Fruit fly (Drosophila melanogaster) whole organism, prepupa: ENCODE data around the gene Tim8.
A peak's percentile ranks its signal among the peaks of the same experiment; 100 is the strongest.

Experiments
- CG11294 ChIP-seq: fragments of 200-800 bp; sonication (Bioruptor generic); IDR thresholded peaks from 2 replicates; pipeline ENCODE4 v1.3.6; 2022; ENCODE audit warnings: missing biosample characterization, missing genetic modification characterization
- CG11762 ChIP-seq: fragments of 200-800 bp; sonication (Bioruptor generic); optimal IDR thresholded peaks from 3 replicates; lab custom pipeline; 2016; ENCODE audit warnings: missing biosample characterization, missing genetic modification characterization; ENCODE audit not compliant: insufficient read depth
- CG11902 ChIP-seq: fragments of 200-800 bp; sonication (Bioruptor generic); optimal IDR thresholded peaks from 3 replicates; lab custom pipeline; 2016; ENCODE audit warnings: missing biosample characterization, missing genetic modification characterization
- CG15336 ChIP-seq: fragments of 200-800 bp; sonication (Bioruptor generic); IDR thresholded peaks from 2 replicates; pipeline ENCODE4 v1.3.6; 2022; ENCODE audit warnings: missing biosample characterization, missing genetic modification characterization
- CG1621 ChIP-seq: fragments of 200-800 bp; sonication (Bioruptor generic); optimal IDR thresholded peaks from 3 replicates; lab custom pipeline; 2018; ENCODE audit warnings: missing biosample characterization, mild to moderate bottlenecking, missing genetic modification characterization
- CG16779 ChIP-seq: fragments of 200-800 bp; sonication (Bioruptor generic); optimal IDR thresholded peaks from 3 replicates; lab custom pipeline; 2017; ENCODE audit warnings: missing biosample characterization, mild to moderate bottlenecking, missing genetic modification characterization
- CG3032 ChIP-seq: fragments of 200-800 bp; optimal IDR thresholded peaks from 2 replicates; lab custom pipeline; 2019; ENCODE audit warnings: missing biosample characterization, mild to moderate bottlenecking, missing genetic modification characterization, moderate library complexity
- CG31627 ChIP-seq: fragments of 200-800 bp; sonication (Bioruptor generic); optimal IDR thresholded peaks from 3 replicates; lab custom pipeline; 2016; ENCODE audit warnings: missing biosample characterization, missing genetic modification characterization
- CG32006 ChIP-seq: fragments of 200-800 bp; sonication (Bioruptor generic); optimal IDR thresholded peaks from 3 replicates; lab custom pipeline; 2017; ENCODE audit warnings: missing biosample characterization, mild to moderate bottlenecking, missing genetic modification characterization
- CG34406 ChIP-seq: fragments of 200-800 bp; sonication (Bioruptor generic); optimal IDR thresholded peaks from 3 replicates; lab custom pipeline; 2016; ENCODE audit warnings: missing biosample characterization, missing genetic modification characterization
- CG3919 ChIP-seq: fragments of 200-800 bp; sonication (Bioruptor generic); optimal IDR thresholded peaks from 3 replicates; lab custom pipeline; 2016; ENCODE audit warnings: missing biosample characterization, missing genetic modification characterization
- CG4318 ChIP-seq: fragments of 200-800 bp; sonication (Bioruptor generic); optimal IDR thresholded peaks from 3 replicates; lab custom pipeline; 2017; ENCODE audit warnings: missing biosample characterization, mild to moderate bottlenecking, missing genetic modification characterization
- CG6163 ChIP-seq: fragments of 200-800 bp; sonication (Bioruptor generic); IDR thresholded peaks from 3 replicates; pipeline ENCODE4 v1.3.6; 2022; ENCODE audit warnings: missing biosample characterization, missing genetic modification characterization
- CG6276 ChIP-seq: fragments of 200-800 bp; sonication (Bioruptor generic); optimal IDR thresholded peaks from 2 replicates; lab custom pipeline; 2017; ENCODE audit warnings: missing biosample characterization, mild to moderate bottlenecking, missing genetic modification characterization
- CG6792 ChIP-seq: fragments of 200-800 bp; sonication (Bioruptor generic); optimal IDR thresholded peaks from 3 replicates; lab custom pipeline; 2016; ENCODE audit warnings: missing biosample characterization, missing genetic modification characterization
- CG6808 ChIP-seq: fragments of 200-800 bp; sonication (Bioruptor generic); optimal IDR thresholded peaks from 3 replicates; lab custom pipeline; 2017; ENCODE audit warnings: missing biosample characterization, missing genetic modification characterization, mild to moderate bottlenecking, moderate library complexity, missing genetic modification reagents
- CG7368 ChIP-seq: fragments of 200-800 bp; sonication (Bioruptor generic); optimal IDR thresholded peaks from 3 replicates; lab custom pipeline; 2016; ENCODE audit warnings: missing biosample characterization, missing genetic modification characterization
- CG8119 ChIP-seq: fragments of 200-800 bp; sonication (Bioruptor generic); IDR thresholded peaks from 3 replicates; pipeline ENCODE4 v1.3.6; 2022; ENCODE audit warnings: missing biosample characterization, missing genetic modification characterization
- CG8319 ChIP-seq: fragments of 200-800 bp; sonication (Bioruptor generic); optimal IDR thresholded peaks from 3 replicates; lab custom pipeline; 2016; ENCODE audit warnings: missing biosample characterization, missing genetic modification characterization
- Eip75B ChIP-seq: fragments of 200-800 bp; sonication (Bioruptor generic); optimal IDR thresholded peaks from 3 replicates; lab custom pipeline; 2016; ENCODE audit warnings: missing biosample characterization, missing genetic modification characterization
- Eip78C ChIP-seq: fragments of 200-800 bp; sonication (Bioruptor generic); peaks from one replicate; lab custom pipeline; 2016; ENCODE audit warnings: missing biosample characterization, missing genetic modification characterization
- Ets21C ChIP-seq: fragments of 200-800 bp; sonication (Bioruptor generic); optimal IDR thresholded peaks from 3 replicates; lab custom pipeline; 2016; ENCODE audit warnings: missing biosample characterization, missing genetic modification characterization
- Ets96B ChIP-seq: fragments of 200-800 bp; optimal IDR thresholded peaks from 2 replicates; lab custom pipeline; 2019; ENCODE audit warnings: missing biosample characterization, mild to moderate bottlenecking, missing genetic modification characterization, moderate library complexity
- Hr38 ChIP-seq: sonication (Bioruptor generic); optimal IDR thresholded peaks from 2 replicates; lab custom pipeline; 2016; ENCODE audit warnings: missing biosample characterization, missing genetic modification characterization
- Hr39 ChIP-seq: fragments of 200-800 bp; sonication (Bioruptor generic); optimal IDR thresholded peaks from 2 replicates; lab custom pipeline; 2016; ENCODE audit warnings: missing biosample characterization, missing genetic modification characterization
- Hr4 ChIP-seq: fragments of 200-800 bp; sonication (Bioruptor generic); optimal IDR thresholded peaks from 3 replicates; lab custom pipeline; 2016; ENCODE audit warnings: missing biosample characterization, missing genetic modification characterization
- Lpt ChIP-seq: fragments of 200-800 bp; sonication (Bioruptor generic); optimal IDR thresholded peaks from 3 replicates; lab custom pipeline; 2016; ENCODE audit warnings: missing biosample characterization, missing genetic modification characterization
- OdsH ChIP-seq: fragments of 200-800 bp; sonication (Bioruptor generic); optimal IDR thresholded peaks from 3 replicates; lab custom pipeline; 2016; ENCODE audit warnings: missing biosample characterization, missing genetic modification characterization
- Smox ChIP-seq: fragments of 200-800 bp; sonication (Bioruptor generic); optimal IDR thresholded peaks from 3 replicates; lab custom pipeline; 2016; ENCODE audit warnings: missing biosample characterization, missing genetic modification characterization
- Sox102F ChIP-seq: fragments of 200-800 bp; sonication (Bioruptor generic); optimal IDR thresholded peaks from 2 replicates; lab custom pipeline; 2016; ENCODE audit warnings: missing biosample characterization, mild to moderate bottlenecking, missing genetic modification characterization
- Sox14 ChIP-seq: fragments of 200-800 bp; sonication (Bioruptor generic); optimal IDR thresholded peaks from 3 replicates; lab custom pipeline; 2016; ENCODE audit warnings: missing biosample characterization, missing genetic modification characterization
- cyc ChIP-seq: fragments of 200-800 bp; sonication (Bioruptor generic); optimal IDR thresholded peaks from 3 replicates; lab custom pipeline; 2016; ENCODE audit warnings: missing biosample characterization, missing genetic modification characterization
- dsx ChIP-seq: fragments of 200-800 bp; optimal IDR thresholded peaks from 3 replicates; lab custom pipeline; 2019; ENCODE audit warnings: missing biosample characterization, mild to moderate bottlenecking, missing genetic modification characterization, moderate library complexity; ENCODE audit not compliant: poor library complexity, severe bottlenecking
- eg ChIP-seq: fragments of 200-800 bp; sonication (Bioruptor generic); IDR thresholded peaks from 3 replicates; pipeline ENCODE4 v1.3.6; 2022; ENCODE audit warnings: missing biosample characterization, missing genetic modification characterization
- esn ChIP-seq: fragments of 200-800 bp; sonication (Bioruptor generic); optimal IDR thresholded peaks from 2 replicates; lab custom pipeline; 2016; ENCODE audit warnings: missing biosample characterization, mild to moderate bottlenecking, missing genetic modification characterization, moderate library complexity
- fd59A ChIP-seq: fragments of 200-800 bp; sonication (Bioruptor generic); optimal IDR thresholded peaks from 2 replicates; lab custom pipeline; 2017; ENCODE audit warnings: missing biosample characterization, mild to moderate bottlenecking, missing genetic modification characterization, missing genetic modification reagents
- fkh ChIP-seq: fragments of 200-800 bp; sonication (Bioruptor generic); optimal IDR thresholded peaks from 3 replicates; lab custom pipeline; 2017; ENCODE audit warnings: missing biosample characterization, mild to moderate bottlenecking, missing genetic modification characterization, moderate library complexity
- lz ChIP-seq: fragments of 200-800 bp; sonication (Bioruptor generic); optimal IDR thresholded peaks from 3 replicates; lab custom pipeline; 2016; ENCODE audit warnings: missing biosample characterization, missing genetic modification characterization
- net ChIP-seq: fragments of 200-800 bp; sonication (Bioruptor generic); optimal IDR thresholded peaks from 3 replicates; lab custom pipeline; 2016; ENCODE audit warnings: missing biosample characterization, missing genetic modification characterization
- pdm3 ChIP-seq: fragments of 200-800 bp; sonication (Bioruptor generic); optimal IDR thresholded peaks from 3 replicates; lab custom pipeline; 2016; ENCODE audit warnings: missing biosample characterization, missing genetic modification characterization
- ss ChIP-seq, 2 experiments: fragments of 200-800 bp; sonication (Bioruptor generic); optimal IDR thresholded peaks; 2 replicates in 1 of 2; 3 replicates in 1 of 2; lab custom pipeline; 2017 to 2018; ENCODE audit warnings: mild to moderate bottlenecking in 2 of 2, missing biosample characterization in 2 of 2, missing genetic modification characterization in 2 of 2, moderate library complexity in 1 of 2
- svp ChIP-seq: fragments of 200-800 bp; sonication (Bioruptor generic); peaks from one replicate; lab custom pipeline; 2016; ENCODE audit warnings: missing biosample characterization, missing genetic modification characterization
- vri ChIP-seq: fragments of 200-800 bp; sonication (Bioruptor generic); optimal IDR thresholded peaks from 3 replicates; lab custom pipeline; 2016; ENCODE audit warnings: missing biosample characterization, mild to moderate bottlenecking, missing genetic modification characterization

Gene Tim8

DNA sequence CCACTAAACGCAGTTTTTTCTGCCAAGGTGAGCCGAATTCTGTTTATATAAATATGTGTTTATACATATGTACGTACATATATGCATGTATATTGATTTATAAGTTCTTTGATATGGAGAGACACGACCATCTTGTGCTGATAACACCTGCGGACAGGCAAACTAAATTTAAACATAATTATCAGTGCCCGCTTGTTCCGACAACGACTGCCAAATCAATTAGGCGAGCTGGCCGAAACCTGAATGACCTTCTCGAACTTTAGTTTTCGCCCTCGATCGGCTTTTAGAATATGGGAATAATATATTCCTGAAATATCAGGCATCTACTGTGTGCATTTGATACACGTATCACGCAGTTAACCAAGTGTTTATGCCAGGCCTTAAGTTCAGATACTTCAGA, 25.5 kb upstream of the Tim8 start:
- TF ChIP-seq fd59A (GFP tag; lab: Kevin White, UChicago) (no peak), CG4318 (GFP tag; lab: Kevin White, UChicago) (no peak), eg (GFP tag; lab: Robert Waterston, UW) (no peak), CG3919 (GFP tag; lab: Kevin White, UChicago) (no peak), CG34406 (GFP tag; lab: Kevin White, UChicago) (no peak), CG6276 (GFP tag; lab: Kevin White, UChicago) (no peak), CG8319 (GFP tag; lab: Kevin White, UChicago) (no peak), Sox14 (GFP tag; lab: Kevin White, UChicago) (no peak), Eip75B (GFP tag; lab: Kevin White, UChicago) (no peak), Ets96B (tag; lab: Kevin White, UChicago) (no peak), Ets21C (GFP tag; lab: Kevin White, UChicago) (no peak), CG32006 (GFP tag; lab: Kevin White, UChicago) (no peak), CG3032 (tag; lab: Kevin White, UChicago) (no peak), CG16779 (no peak)

DNA sequence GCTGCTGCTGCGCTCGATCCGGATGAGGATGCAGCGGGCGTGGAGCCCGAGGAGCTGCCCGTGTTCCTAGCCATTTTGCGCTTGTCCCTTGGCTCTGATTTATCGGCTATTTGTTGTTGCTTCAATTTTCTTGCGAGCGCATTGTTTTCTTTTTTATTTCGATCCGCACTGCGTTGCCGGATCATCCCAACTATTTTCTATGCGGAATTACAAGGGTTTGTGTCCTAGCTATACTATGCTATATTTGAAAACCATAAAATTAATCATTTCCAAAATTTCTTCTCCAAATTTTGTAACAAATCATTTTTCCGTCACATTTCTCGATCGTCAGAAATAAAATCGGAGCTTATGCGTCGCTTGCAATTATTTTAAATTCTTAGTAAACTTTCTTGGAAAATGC, 20.4 kb upstream of the Tim8 start, which contains the start of the genes GCS1 and CG11756:
GCS1 (minus strand) TSS at position 193 of the 400 bp plus-strand sequence.
CG11756 (plus strand) TSS at position 312 of the 400 bp plus-strand sequence.
- peak; percentile 1 for TF ChIP-seq CG3032 (tag; lab: Kevin White, UChicago)
- no peak for TF ChIP-seq Ets96B (tag; lab: Kevin White, UChicago)
- no peak for TF ChIP-seq CG8119 (GFP tag; lab: Robert Waterston, UW)
- TF ChIP-seq CG8319 (GFP tag; lab: Kevin White, UChicago): no peak
- peak; percentile 42 for TF ChIP-seq Sox14 (GFP tag; lab: Kevin White, UChicago)
- peak; percentile 0 for TF ChIP-seq Eip78C
- no peak for TF ChIP-seq Hr38 (GFP tag; lab: Kevin White, UChicago)

DNA sequence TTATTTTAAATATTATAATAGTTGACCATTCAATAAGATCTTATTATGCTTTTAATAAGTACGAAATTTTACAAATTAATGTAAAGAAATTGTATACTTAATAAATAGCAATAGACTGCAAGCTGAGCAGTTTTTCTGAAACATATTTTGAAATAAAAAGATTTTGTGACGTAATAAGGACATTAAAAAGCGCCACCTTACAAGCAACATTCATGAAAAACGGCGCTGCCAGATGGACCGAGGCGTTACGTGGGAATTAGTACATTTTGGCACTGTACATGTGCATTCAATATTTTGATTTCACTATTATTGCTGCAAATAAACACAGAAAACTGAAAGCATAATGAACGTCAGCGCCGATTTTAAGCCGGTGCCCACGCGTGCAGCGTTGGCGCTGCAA, 19.4 kb upstream of the Tim8 start, which contains the start of gene CG1738:
CG1738 (plus strand) TSS at position 221 of the 400 bp plus-strand sequence.
- TF ChIP-seq OdsH (GFP tag; lab: Kevin White, UChicago) (no peak), Sox102F (GFP tag; lab: Kevin White, UChicago) (no peak), CG4318 (GFP tag; lab: Kevin White, UChicago) (no peak), vri (peak; percentile 21), Hr39 (GFP tag; lab: Kevin White, UChicago) (no peak), Smox (GFP tag; lab: Kevin White, UChicago) (peak; percentile 5), cyc (GFP tag; lab: Kevin White, UChicago) (peak; percentile 6), net (GFP tag; lab: Kevin White, UChicago) (no peak)

DNA sequence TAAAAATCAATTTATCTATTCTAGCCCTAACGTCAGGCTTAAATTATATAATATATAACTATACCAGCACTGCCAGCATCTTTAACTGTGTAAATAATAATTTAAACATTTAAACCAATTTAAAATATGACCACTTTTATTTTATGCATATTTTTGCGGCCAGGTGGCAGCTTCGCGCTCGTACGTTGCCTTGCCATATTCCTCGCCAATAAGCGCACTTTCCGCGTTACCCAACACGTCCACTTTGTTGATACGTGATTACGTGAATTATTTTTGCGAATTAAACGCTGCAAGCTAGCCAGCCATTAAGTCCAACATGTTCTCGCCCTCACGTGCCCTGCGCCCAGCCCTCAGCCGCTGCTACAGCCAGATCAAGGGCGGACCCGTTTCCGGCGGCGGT, 18.5 kb upstream of the Tim8 start, which contains the start of gene NdufV3:
NdufV3 (plus strand) TSS at position 219 of the 400 bp plus-strand sequence.
- TF ChIP-seq CG15336 (GFP tag; lab: Robert Waterston, UW) (no peak), CG8319 (GFP tag; lab: Kevin White, UChicago) (no peak), cyc (GFP tag; lab: Kevin White, UChicago) (peak; percentile 1), CG31627 (no peak), Lpt (GFP tag; lab: Kevin White, UChicago) (no peak), Hr4 (GFP tag; lab: Kevin White, UChicago) (no peak), CG1621 (tag; lab: Kevin White, UChicago) (no peak), Sox14 (GFP tag; lab: Kevin White, UChicago) (peak; percentile 6), CG4318 (GFP tag; lab: Kevin White, UChicago) (no peak), esn (GFP tag; lab: Kevin White, UChicago) (no peak), Smox (GFP tag; lab: Kevin White, UChicago) (no peak), CG8119 (GFP tag; lab: Robert Waterston, UW) (no peak), svp (peak; percentile 50), Eip78C (no peak), CG11762 (GFP tag; lab: Kevin White, UChicago) (no peak), CG6808 (GFP tag; lab: Kevin White, UChicago) (no peak), CG6792 (GFP tag; lab: Kevin White, UChicago) (no peak), OdsH (GFP tag; lab: Kevin White, UChicago) (no peak), CG11294 (no peak), lz (GFP tag; lab: Kevin White, UChicago) (peak; percentile 22), CG7368 (GFP tag; lab: Kevin White, UChicago) (no peak), CG11902 (GFP tag; lab: Kevin White, UChicago) (no peak), CG6276 (GFP tag; lab: Kevin White, UChicago) (no peak), dsx (GFP tag; lab: Kevin White, UChicago) (no peak), pdm3 (GFP tag; lab: Kevin White, UChicago) (peak; percentile 8), ss (GFP tag; optimal IDR thresholded peaks at IDR 0.05; lab: Kevin White, UChicago) (no peak), Eip75B (GFP tag; lab: Kevin White, UChicago) (no peak), CG3919 (GFP tag; lab: Kevin White, UChicago) (peak; percentile 12), fkh (GFP tag; lab: Kevin White, UChicago) (peak; percentile 9), CG6163 (peak; percentile 17; the same call in 1 of the 3 replicates), CG3032 (tag; lab: Kevin White, UChicago) (no peak)
